Worm (Caenorhabditis elegans) whole organism, L3 larva: ENCODE measurements around the gene clec-219.
"Not testable (repeated sequence)": the region's sequence is repeated elsewhere in the genome, so short reads cannot be mapped to it uniquely, and the experiment has no call there.

Experiments used
- R02D3.7 ChIP-seq: fragments of 150-350 bp; optimal IDR thresholded peaks from 2 replicates; lab custom pipeline; 2014; ENCODE audit warnings: missing biosample characterization, missing genetic modification characterization
- ZK546.5 ChIP-seq: sonication (generic microtip); optimal IDR thresholded peaks from 2 replicates; lab custom pipeline; 2017; ENCODE audit warnings: missing biosample characterization, missing genetic modification characterization
- aly-2 ChIP-seq: fragments of 150-350 bp; optimal IDR thresholded peaks from 2 replicates; lab custom pipeline; 2014; ENCODE audit warnings: missing biosample characterization, missing genetic modification characterization
- ama-1 ChIP-seq: fragments of 150-350 bp; optimal IDR thresholded peaks from 2 replicates; lab custom pipeline; 2018
- ceh-16 ChIP-seq: sonication (generic microtip); optimal IDR thresholded peaks from 2 replicates; lab custom pipeline; 2017; ENCODE audit warnings: missing biosample characterization, missing genetic modification characterization
- ceh-28 ChIP-seq: fragments of 150-350 bp; optimal IDR thresholded peaks from 2 replicates; lab custom pipeline; 2014; ENCODE audit warnings: missing biosample characterization, missing genetic modification reagents, missing genetic modification characterization
- ceh-82 ChIP-seq: fragments of 150-350 bp; optimal IDR thresholded peaks from 2 replicates; lab custom pipeline; 2014; ENCODE audit warnings: missing biosample characterization, missing genetic modification characterization
- egl-27 ChIP-seq: sonication (generic microtip); optimal IDR thresholded peaks from 4 replicates; lab custom pipeline; 2017; ENCODE audit warnings: missing biosample characterization, missing genetic modification reagents, missing genetic modification characterization
- egl-5 ChIP-seq: fragments of 150-350 bp; optimal IDR thresholded peaks from 2 replicates; lab custom pipeline; 2017; ENCODE audit warnings: missing biosample characterization, missing genetic modification reagents, missing genetic modification characterization, inconsistent platforms
- elt-1 ChIP-seq: fragments of 150-350 bp; optimal IDR thresholded peaks from 2 replicates; lab custom pipeline; 2014; ENCODE audit warnings: missing biosample characterization, missing genetic modification characterization
- elt-2 ChIP-seq: sonication (generic microtip); optimal IDR thresholded peaks from 2 replicates; lab custom pipeline; 2016; ENCODE audit warnings: missing genetic modification reagents, mild to moderate bottlenecking, missing genetic modification characterization, missing compliant biosample characterization
- elt-3 ChIP-seq, 3 experiments: fragments of 150-350 bp in 1 of 3; sonication (generic microtip) in 2 of 3; optimal IDR thresholded peaks; 2 replicates in 2 of 3; 4 replicates in 1 of 3; lab custom pipeline; 2014 to 2017; ENCODE audit warnings: missing biosample characterization in 3 of 3, missing genetic modification characterization in 3 of 3
- eor-1 ChIP-seq, 2 experiments: fragments of 150-350 bp; optimal IDR thresholded peaks; 2 replicates each; lab custom pipeline; 2014 to 2018; ENCODE audit warnings: missing biosample characterization in 2 of 2, missing genetic modification characterization in 2 of 2
- fkh-10 ChIP-seq: sonication (generic microtip); optimal IDR thresholded peaks from 2 replicates; lab custom pipeline; 2017; ENCODE audit warnings: missing biosample characterization, missing genetic modification reagents, missing genetic modification characterization
- fos-1 ChIP-seq: fragments of 150-350 bp; optimal IDR thresholded peaks from 2 replicates; lab custom pipeline; 2014; ENCODE audit warnings: missing biosample characterization, missing genetic modification characterization
- hmg-11 ChIP-seq: sonication (generic microtip); optimal IDR thresholded peaks from 2 replicates; lab custom pipeline; 2016; ENCODE audit warnings: missing genetic modification characterization, missing compliant biosample characterization
- jun-1 ChIP-seq: fragments of 150-350 bp; optimal IDR thresholded peaks from 2 replicates; lab custom pipeline; 2014; ENCODE audit warnings: missing biosample characterization, missing genetic modification reagents, missing genetic modification characterization
- lin-15B ChIP-seq: fragments of 150-350 bp; optimal IDR thresholded peaks from 2 replicates; lab custom pipeline; 2014; ENCODE audit warnings: missing biosample characterization, missing genetic modification characterization
- lin-39 ChIP-seq: fragments of 150-350 bp; optimal IDR thresholded peaks from 2 replicates; lab custom pipeline; 2018; ENCODE audit warnings: missing biosample characterization, missing genetic modification reagents, missing genetic modification characterization
- lsy-12 ChIP-seq: sonication (generic microtip); optimal IDR thresholded peaks from 2 replicates; lab custom pipeline; 2016; ENCODE audit warnings: mild to moderate bottlenecking, missing genetic modification characterization, missing compliant biosample characterization
- mdl-1 ChIP-seq: fragments of 150-350 bp; optimal IDR thresholded peaks from 2 replicates; lab custom pipeline; 2014; ENCODE audit warnings: missing biosample characterization, missing genetic modification characterization
- nfya-1 ChIP-seq: sonication (generic microtip); optimal IDR thresholded peaks from 2 replicates; lab custom pipeline; 2017; ENCODE audit warnings: missing genetic modification characterization, mild to moderate bottlenecking, missing compliant biosample characterization, antibody characterized with exemption, moderate library complexity; ENCODE audit not compliant: insufficient read depth
- nhr-11 ChIP-seq: fragments of 150-350 bp; optimal IDR thresholded peaks from 2 replicates; lab custom pipeline; 2014; ENCODE audit warnings: missing biosample characterization, missing genetic modification characterization
- nhr-12 ChIP-seq: fragments of 150-350 bp; optimal IDR thresholded peaks from 2 replicates; lab custom pipeline; 2014; ENCODE audit warnings: missing biosample characterization, missing genetic modification characterization
- nhr-23 ChIP-seq: fragments of 150-350 bp; optimal IDR thresholded peaks from 2 replicates; lab custom pipeline; 2014; ENCODE audit warnings: missing biosample characterization, missing genetic modification reagents, missing genetic modification characterization
- nhr-237 ChIP-seq: fragments of 150-350 bp; optimal IDR thresholded peaks from 2 replicates; lab custom pipeline; 2014; ENCODE audit warnings: missing biosample characterization, missing genetic modification characterization
- nhr-25 ChIP-seq: sonication (generic microtip); optimal IDR thresholded peaks from 2 replicates; lab custom pipeline; 2017; ENCODE audit warnings: missing biosample characterization, missing genetic modification characterization
- nhr-43 ChIP-seq: sonication (generic microtip); optimal IDR thresholded peaks from 2 replicates; lab custom pipeline; 2016; ENCODE audit warnings: mild to moderate bottlenecking, missing genetic modification characterization, missing compliant biosample characterization; ENCODE audit not compliant: poor library complexity, severe bottlenecking
- nhr-67 ChIP-seq: fragments of 150-350 bp; optimal IDR thresholded peaks from 2 replicates; lab custom pipeline; 2014; ENCODE audit warnings: missing biosample characterization, missing genetic modification characterization
- nhr-76 ChIP-seq: fragments of 150-350 bp; sonication (generic microtip); optimal IDR thresholded peaks from 5 replicates; lab custom pipeline; 2014; ENCODE audit warnings: missing biosample characterization, missing genetic modification characterization
- nhr-77 ChIP-seq: fragments of 150-350 bp; optimal IDR thresholded peaks from 2 replicates; lab custom pipeline; 2014; ENCODE audit warnings: missing biosample characterization, missing genetic modification characterization
- pha-4 ChIP-seq: fragments of 150-350 bp; optimal IDR thresholded peaks from 2 replicates; lab custom pipeline; 2014; ENCODE audit warnings: missing biosample characterization, missing genetic modification reagents, missing genetic modification characterization
- pqm-1 ChIP-seq: fragments of 150-350 bp; optimal IDR thresholded peaks from 2 replicates; lab custom pipeline; 2017; ENCODE audit warnings: missing biosample characterization, missing genetic modification characterization, inconsistent platforms
- sea-2 ChIP-seq: fragments of 150-350 bp; sonication (generic microtip); optimal IDR thresholded peaks from 4 replicates; lab custom pipeline; 2014; ENCODE audit warnings: missing biosample characterization, missing genetic modification reagents, missing genetic modification characterization
- skn-1 ChIP-seq: fragments of 150-350 bp; optimal IDR thresholded peaks from 2 replicates; lab custom pipeline; 2014; ENCODE audit warnings: missing biosample characterization, missing genetic modification characterization
- snpc-4 ChIP-seq: fragments of 150-350 bp; optimal IDR thresholded peaks from 2 replicates; lab custom pipeline; 2014; ENCODE audit warnings: missing biosample characterization, missing genetic modification characterization
- tbx-2 ChIP-seq: sonication (generic microtip); optimal IDR thresholded peaks from 2 replicates; lab custom pipeline; 2016; ENCODE audit warnings: mild to moderate bottlenecking, missing genetic modification characterization, missing compliant biosample characterization
- unc-39 ChIP-seq: sonication (generic microtip); optimal IDR thresholded peaks from 4 replicates; lab custom pipeline; 2017; ENCODE audit warnings: missing biosample characterization, missing genetic modification characterization
- unc-62 ChIP-seq: fragments of 150-350 bp; sonication (generic microtip); optimal IDR thresholded peaks from 4 replicates; lab custom pipeline; 2014; ENCODE audit warnings: missing biosample characterization, missing genetic modification reagents, missing genetic modification characterization
- zag-1 ChIP-seq: fragments of 150-350 bp; optimal IDR thresholded peaks from 2 replicates; lab custom pipeline; 2014; ENCODE audit warnings: missing biosample characterization, missing genetic modification characterization
- ztf-11 ChIP-seq: fragments of 150-350 bp; optimal IDR thresholded peaks from 2 replicates; lab custom pipeline; 2014; ENCODE audit warnings: missing biosample characterization, missing genetic modification characterization
- ztf-4 ChIP-seq: fragments of 150-350 bp; optimal IDR thresholded peaks from 2 replicates; lab custom pipeline; 2014; ENCODE audit warnings: missing biosample characterization, missing genetic modification characterization

The clec-219 gene

ce11 chrV:8340924-8341323, 22.7 kb downstream of the clec-219 start, which contains the start of gene C08D8.7:
TSS of gene C08D8.7 (plus strand) at chrV:8341224.
- not testable (repeated sequence) for TF ChIP-seq ztf-4 (tag; lab: Kevin White, UChicago); nhr-23; fos-1 (tag; lab: Kevin White, UChicago)

ce11 chrV:8342416-8342815, 24.2 kb downstream of the clec-219 start:
- TF ChIP-seq sea-2 (GFP tag; lab: Kevin White, UChicago) (no peak), ceh-28 (tag; lab: Kevin White, UChicago) (no peak), ama-1 (no peak), mdl-1 (no peak)

- TF ChIP-seq pha-4 (tag; lab: Kevin White, UChicago) (no peak), nhr-76 (tag; lab: Kevin White, UChicago) (no peak), unc-62 (GFP tag; lab: Kevin White, UChicago) (no peak), ZK546.5 (tag; lab: Kevin White, UChicago) (no peak), pqm-1 (tag; lab: Kevin White, UChicago) (no peak), fos-1 (tag; lab: Kevin White, UChicago) (no peak), nhr-67 (no peak), elt-1 (tag; lab: Kevin White, UChicago) (no peak), fkh-10 (no peak), jun-1 (tag; lab: Kevin White, UChicago) (no peak)
These were observed 27.2 kb downstream of the clec-219 start, which contains the start of gene C08D8.1 for ce11 chrV:8345436-8345835. TSS of gene C08D8.1 (plus strand) at chrV:8345759.

- TF ChIP-seq lin-39 = peak; percentile 74
- TF ChIP-seq ztf-11 = no peak
- TF ChIP-seq ceh-16 = peak; percentile 7
- TF ChIP-seq unc-62 (GFP tag; lab: Kevin White, UChicago) = peak; percentile 45
- peak; percentile 84 for TF ChIP-seq nhr-25 (tag; lab: Kevin White, UChicago)
- TF ChIP-seq ztf-4 (tag; lab: Kevin White, UChicago) = no peak
- no peak for TF ChIP-seq nhr-76 (tag; lab: Kevin White, UChicago)
- peak; percentile 45 for TF ChIP-seq nhr-77 (tag; lab: Kevin White, UChicago)
- TF ChIP-seq skn-1 (tag; lab: Kevin White, UChicago) = peak; percentile 68
- TF ChIP-seq pha-4 (tag; lab: Kevin White, UChicago) = peak; percentile 73
- TF ChIP-seq sea-2 (GFP tag; lab: Kevin White, UChicago) = no peak
- TF ChIP-seq lin-15B (tag; lab: Kevin White, UChicago) = peak; percentile 70
- peak; percentile 94 for TF ChIP-seq nfya-1 (tag; lab: Kevin White, UChicago)
- TF ChIP-seq nhr-11 (tag; lab: Kevin White, UChicago) = no peak
- TF ChIP-seq elt-3 (tag; optimal IDR thresholded peaks at IDR 0.05; lab: Kevin White, UChicago) = peak in 1 of 3 experiments; percentile 14
- TF ChIP-seq nhr-67 = no peak
- peak; percentile 74 for TF ChIP-seq tbx-2 (tag; lab: Kevin White, UChicago)
- TF ChIP-seq nhr-12 (tag; lab: Kevin White, UChicago) = no peak
- peak; percentile 13 for TF ChIP-seq fos-1 (tag; lab: Kevin White, UChicago)
- TF ChIP-seq R02D3.7 = peak; percentile 78
- no peak for TF ChIP-seq unc-39 (tag; lab: Kevin White, UChicago)
- TF ChIP-seq jun-1 (tag; lab: Kevin White, UChicago) = peak; percentile 33
- peak; percentile 75 for TF ChIP-seq ceh-28 (tag; lab: Kevin White, UChicago)
- TF ChIP-seq nhr-237 = no peak
- peak; percentile 71 for TF ChIP-seq elt-2 (tag; lab: Kevin White, UChicago)
- peak; percentile 89 for TF ChIP-seq nhr-43 (tag; lab: Kevin White, UChicago)
- TF ChIP-seq ceh-82 = peak; percentile 69
- peak; percentile 19 for TF ChIP-seq elt-1 (tag; lab: Kevin White, UChicago)
- peak; percentile 36 for TF ChIP-seq lsy-12 (tag; lab: Kevin White, UChicago)
- peak; percentile 85 for TF ChIP-seq nhr-23
- TF ChIP-seq hmg-11 (tag; lab: Kevin White, UChicago) = peak; percentile 78
- no peak for TF ChIP-seq egl-5 (tag; lab: Kevin White, UChicago)
- peak; percentile 29 for TF ChIP-seq aly-2
- TF ChIP-seq snpc-4 (tag; lab: Kevin White, UChicago) = peak; percentile 99
- TF ChIP-seq pqm-1 (tag; lab: Kevin White, UChicago) = peak; percentile 84
- TF ChIP-seq egl-27 (tag; lab: Kevin White, UChicago) = peak; percentile 63
- peak; percentile 9 for TF ChIP-seq zag-1 (tag; lab: Kevin White, UChicago)
- no peak for TF ChIP-seq eor-1 (tag; optimal IDR thresholded peaks at IDR 0.05; lab: Kevin White, UChicago)
- peak; percentile 98 for TF ChIP-seq ama-1
These were observed 30.7 kb downstream of the clec-219 start for ce11 chrV:8348959-8349389.
